Worm (Caenorhabditis elegans) whole organism, L4 larva: ENCODE results near the gene agt-2.

ENCODE experiments used
- aly-2 ChIP-seq: sonication (generic microtip); optimal IDR thresholded peaks from 2 replicates; lab custom pipeline; 2018; ENCODE audit warnings: missing biosample characterization, missing genetic modification characterization
- ceh-28 ChIP-seq: fragments of 150-350 bp; optimal IDR thresholded peaks from 2 replicates; lab custom pipeline; 2014; ENCODE audit warnings: missing biosample characterization, missing genetic modification reagents, missing genetic modification characterization
- daf-19 ChIP-seq: fragments of 200-800 bp; sonication (Bioruptor generic); conservative IDR thresholded peaks from 2 replicates; pipeline ENCODE4 v1.3.6; 2022; ENCODE audit warnings: missing genetic modification characterization, missing compliant biosample characterization
- dmd-6 ChIP-seq: fragments of 200-800 bp; sonication (Bioruptor generic); IDR thresholded peaks from 2 replicates; pipeline ENCODE4 v1.3.6; 2022; ENCODE audit warnings: missing genetic modification reagents, missing genetic modification characterization, missing compliant biosample characterization
- lin-13 ChIP-seq: fragments of 150-350 bp; optimal IDR thresholded peaks from 2 replicates; lab custom pipeline; 2014; ENCODE audit warnings: missing biosample characterization, missing genetic modification reagents, missing genetic modification characterization
- mxl-3 ChIP-seq: fragments of 200-800 bp; sonication (Bioruptor generic); optimal IDR thresholded peaks from 2 replicates; lab custom pipeline; 2018; ENCODE audit warnings: mild to moderate bottlenecking, missing genetic modification characterization, missing compliant biosample characterization
- nhr-10 ChIP-seq: fragments of 150-350 bp; optimal IDR thresholded peaks from 2 replicates; lab custom pipeline; 2014; ENCODE audit warnings: missing biosample characterization, missing genetic modification characterization
- pha-4 ChIP-seq, 2 experiments: fragments of 150-350 bp in 1 of 2; fragments of 200-800 bp in 1 of 2; sonication (Bioruptor generic) in 1 of 2; IDR thresholded peaks in 1 of 2; optimal IDR thresholded peaks in 1 of 2; 2 replicates each; pipeline versions ENCODE4 v1.3.6 to Lab custom; 2014 to 2022; ENCODE audit warnings: missing genetic modification characterization in 2 of 2, missing genetic modification reagents in 2 of 2, missing biosample characterization in 1 of 2, missing compliant biosample characterization in 1 of 2
- skn-1 ChIP-seq: fragments of 150-350 bp; optimal IDR thresholded peaks from 2 replicates; lab custom pipeline; 2014; ENCODE audit warnings: missing biosample characterization, missing genetic modification characterization
- spr-1 ChIP-seq: sonication (generic microtip); optimal IDR thresholded peaks from 2 replicates; lab custom pipeline; 2016; ENCODE audit warnings: mild to moderate bottlenecking, missing genetic modification characterization, missing compliant biosample characterization
- unc-39 ChIP-seq: sonication (generic microtip); optimal IDR thresholded peaks from 2 replicates; lab custom pipeline; 2017; ENCODE audit warnings: missing biosample characterization, missing genetic modification characterization
- ztf-11 ChIP-seq: fragments of 150-350 bp; optimal IDR thresholded peaks from 2 replicates; lab custom pipeline; 2014; ENCODE audit warnings: missing biosample characterization, missing genetic modification characterization

DNA sequence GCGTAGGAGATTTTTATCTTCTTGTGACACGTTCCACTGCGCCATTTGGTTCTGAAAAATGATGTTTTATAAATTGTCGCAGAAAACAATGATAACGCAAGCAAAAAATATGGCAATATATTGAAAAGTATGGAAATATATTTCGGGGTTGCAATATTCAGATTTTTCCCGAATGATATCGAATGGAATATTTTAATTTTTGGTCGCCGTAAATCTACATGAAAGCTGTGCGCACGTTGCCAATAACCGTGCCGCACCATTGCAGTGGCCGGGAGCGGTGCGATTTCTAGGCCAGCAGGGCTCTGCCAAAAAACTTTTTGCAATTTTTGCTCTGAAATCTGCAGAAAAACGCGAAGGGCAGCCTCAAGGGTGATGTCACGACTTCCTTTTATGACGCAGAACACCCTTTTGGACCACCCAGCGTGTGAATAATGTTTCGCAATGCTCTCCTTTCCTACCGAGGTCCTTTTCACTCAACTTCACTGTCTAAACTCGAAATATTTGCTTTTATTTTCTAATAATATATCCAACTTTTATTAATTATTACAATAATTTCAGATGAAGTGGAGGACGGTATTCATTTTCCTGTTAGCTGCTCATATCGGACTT, 15.4 kb downstream of the agt-2 start, which contains the start of the genes F09E5.11 and bmy-1:
- TF ChIP-seq ceh-28 (tag; lab: Kevin White, UChicago): no peak
- peak; percentile 34 for TF ChIP-seq spr-1 (tag; lab: Kevin White, UChicago)
- peak; percentile 77 for TF ChIP-seq dmd-6 (GFP tag; lab: Robert Waterston, UW)
- no peak for TF ChIP-seq ztf-11 (tag; lab: Kevin White, UChicago)
- no peak for TF ChIP-seq unc-39 (tag; lab: Kevin White, UChicago)
- no peak for TF ChIP-seq aly-2 (tag; lab: Kevin White, UChicago)
- peak; percentile 87 for TF ChIP-seq mxl-3
- no peak for TF ChIP-seq skn-1
- no peak for TF ChIP-seq nhr-10
- peak; percentile 67 for TF ChIP-seq pha-4 (GFP tag; IDR thresholded peaks at IDR 0.05; lab: Robert Waterston, UW)
- no peak for TF ChIP-seq pha-4 (tag; optimal IDR thresholded peaks at IDR 0.05; lab: Kevin White, UChicago)
- TF ChIP-seq lin-13 (GFP tag; lab: Kevin White, UChicago): peak; percentile 79
- TF ChIP-seq daf-19 (GFP tag; lab: Robert Waterston, UW): no peak
